Worm (Caenorhabditis elegans) whole organism, L2 larva: ENCODE results near the gene arg-1.

Experiments used
- ZK546.5 ChIP-seq: sonication (generic microtip); optimal IDR thresholded peaks from 2 replicates; lab custom pipeline; 2017; ENCODE audit warnings: missing biosample characterization, missing genetic modification characterization
- ama-1 ChIP-seq: fragments of 150-350 bp; optimal IDR thresholded peaks from 2 replicates; lab custom pipeline; 2018; ENCODE audit warnings: inconsistent platforms
- nhr-25 ChIP-seq: fragments of 150-350 bp; sonication (generic microtip); optimal IDR thresholded peaks from 3 replicates; lab custom pipeline; 2014; ENCODE audit warnings: missing biosample characterization, missing genetic modification characterization
- peb-1 ChIP-seq: fragments of 150-350 bp; optimal IDR thresholded peaks from 2 replicates; lab custom pipeline; 2014; ENCODE audit warnings: missing biosample characterization, missing genetic modification characterization
- unc-55 ChIP-seq: fragments of 150-350 bp; sonication (generic microtip); optimal IDR thresholded peaks from 3 replicates; lab custom pipeline; 2014; ENCODE audit warnings: missing biosample characterization, missing genetic modification reagents, missing genetic modification characterization
- zag-1 ChIP-seq: fragments of 150-350 bp; optimal IDR thresholded peaks from 2 replicates; lab custom pipeline; 2014; ENCODE audit warnings: missing biosample characterization, missing genetic modification characterization
- ztf-1 ChIP-seq: fragments of 200-800 bp; sonication (Bioruptor generic); conservative IDR thresholded peaks from 2 replicates; pipeline ENCODE4 v1.3.6; 2022; ENCODE audit warnings: missing genetic modification characterization, missing compliant biosample characterization

ce11 chrX:1798543-1798942, 11.8 kb downstream of the arg-1 start:
- TF ChIP-seq ama-1 (lab: Kevin White, UChicago) (no peak), ZK546.5 (tag; lab: Kevin White, UChicago) (no peak), unc-55 (GFP tag; lab: Kevin White, UChicago) (no peak), peb-1 (tag; lab: Kevin White, UChicago) (no peak), zag-1 (tag; lab: Kevin White, UChicago) (no peak), nhr-25 (no peak), ztf-1 (no peak)
